Worm (Caenorhabditis elegans): Measurements from ENCODE around the gene ZC513.2.

ZC513.2 gene

DNA sequence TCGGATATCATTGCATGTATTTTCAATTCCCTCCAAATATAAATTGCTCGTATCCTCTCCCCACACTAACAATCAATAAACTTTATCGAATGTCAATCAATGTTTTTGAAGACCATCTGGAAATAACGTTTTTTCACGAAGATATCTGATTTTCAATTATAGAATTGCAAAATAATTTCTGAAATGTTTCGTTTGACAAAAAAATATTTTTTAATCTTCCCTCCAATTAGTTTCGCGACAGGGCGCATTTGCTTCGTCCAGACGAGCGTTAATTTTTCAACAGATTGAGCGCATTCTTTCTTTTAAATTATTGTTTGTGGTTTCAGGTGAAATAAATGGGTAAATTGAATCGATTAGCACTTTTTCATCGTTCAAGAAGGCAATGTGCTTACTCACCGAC lies 23.1 kb upstream of the ZC513.2 start, which contains the start of gene vars-1 (continued):
- TF ChIP-seq lim-7 (GFP tag; IDR thresholded peaks at IDR 0.05), result no peak
- TF ChIP-seq Y105C5A.15 (GFP tag; IDR thresholded peaks at IDR 0.05), result no peak
- peak; percentile 7 for TF ChIP-seq fkh-10 (GFP tag; optimal IDR thresholded peaks at IDR 0.05)
- TF ChIP-seq daf-16 (GFP tag; optimal IDR thresholded peaks at IDR 0.05), result no peak
- peak; percentile 37 for TF ChIP-seq daf-16 (tag; optimal IDR thresholded peaks at IDR 0.05)
- TF ChIP-seq F10B5.3 (tag; optimal IDR thresholded peaks at IDR 0.05), result no peak
- no peak for TF ChIP-seq zip-2 (tag; optimal IDR thresholded peaks at IDR 0.05)
- TF ChIP-seq mes-2 (tag; optimal IDR thresholded peaks at IDR 0.05; ENCODE audit: poor library complexity, severe bottlenecking), result peak; percentile 58
- TF ChIP-seq zag-1 (tag; optimal IDR thresholded peaks at IDR 0.05), result no peak
- TF ChIP-seq lir-3 (tag; optimal IDR thresholded peaks at IDR 0.05), result no peak
- TF ChIP-seq dmd-9 (GFP tag; IDR thresholded peaks at IDR 0.05), result no peak
- TF ChIP-seq ztf-11 (tag; optimal IDR thresholded peaks at IDR 0.05), result no peak
- TF ChIP-seq nhr-77 (tag; optimal IDR thresholded peaks at IDR 0.05), result no peak
- TF ChIP-seq unc-62 (GFP tag; optimal IDR thresholded peaks at IDR 0.05 in 1 of 2), result no peak
- TF ChIP-seq unc-62 (tag; optimal IDR thresholded peaks at IDR 0.05), result no peak
- no peak for TF ChIP-seq zfp-2 (tag; optimal IDR thresholded peaks at IDR 0.05)
- no peak for TF ChIP-seq ctbp-1 (GFP tag; IDR thresholded peaks at IDR 0.05)
- TF ChIP-seq lsy-2 (tag; optimal IDR thresholded peaks at IDR 0.05), result peak in 1 of 2 experiments; percentile 71
- TF ChIP-seq hif-1 (tag; optimal IDR thresholded peaks at IDR 0.05), result no peak
- no peak for TF ChIP-seq sdz-12 (GFP tag; optimal IDR thresholded peaks at IDR 0.05)
- TF ChIP-seq aly-2 (tag; optimal IDR thresholded peaks at IDR 0.05), result no peak
- TF ChIP-seq cey-2 (tag; optimal IDR thresholded peaks at IDR 0.05; ENCODE audit: borderline replicate concordance, insufficient read depth), result no peak
- peak; percentile 46 for TF ChIP-seq T20F7.1 (GFP tag; optimal IDR thresholded peaks at IDR 0.05)
- no peak for TF ChIP-seq lin-39 (tag; optimal IDR thresholded peaks at IDR 0.05)
- no peak for TF ChIP-seq lin-15B (tag; optimal IDR thresholded peaks at IDR 0.05)
- peak; percentile 93 for TF ChIP-seq dpl-1 (GFP tag; optimal IDR thresholded peaks at IDR 0.05)
- no peak for TF ChIP-seq ceh-82 (tag; optimal IDR thresholded peaks at IDR 0.05)
- TF ChIP-seq F37D6.2 (tag; optimal IDR thresholded peaks at IDR 0.05), result no peak
- TF ChIP-seq nhr-48 (tag; optimal IDR thresholded peaks at IDR 0.05), result no peak
- TF ChIP-seq dmd-6 (GFP tag; IDR thresholded peaks at IDR 0.05), result 0 out of 2 replicates have a peak, but pooled peaks have one; percentile 13
- no peak for TF ChIP-seq php-3 (GFP tag; IDR thresholded peaks at IDR 0.05)
- TF ChIP-seq nhr-11 (tag; optimal IDR thresholded peaks at IDR 0.05), result no peak
- TF ChIP-seq hlh-11 (tag; optimal IDR thresholded peaks at IDR 0.05), result no peak
- TF ChIP-seq egl-27 (tag; optimal IDR thresholded peaks at IDR 0.05), result no peak
- no peak for TF ChIP-seq pqm-1 (tag; optimal IDR thresholded peaks at IDR 0.05)
- TF ChIP-seq spr-3 (GFP tag; optimal IDR thresholded peaks at IDR 0.05), result no peak
- TF ChIP-seq nhr-10 (tag; optimal IDR thresholded peaks at IDR 0.05), result no peak
- TF ChIP-seq saeg-2 (GFP tag; IDR thresholded peaks at IDR 0.05), result no peak
- TF ChIP-seq lin-1 (GFP tag; IDR thresholded peaks at IDR 0.05), result no peak
- no peak for TF ChIP-seq nhr-42 (GFP tag; IDR thresholded peaks at IDR 0.05)
- no peak for TF ChIP-seq rbr-2 (tag; optimal IDR thresholded peaks at IDR 0.05)
- TF ChIP-seq T26A8.4 (GFP tag; IDR thresholded peaks at IDR 0.05), result no peak
- no peak for TF ChIP-seq ZK337.2 (GFP tag; IDR thresholded peaks at IDR 0.05)
- TF ChIP-seq Y5F2A.4 (GFP tag; optimal IDR thresholded peaks at IDR 0.05), result no peak
- peak; percentile 11 for TF ChIP-seq aha-1 (tag)
- peak; percentile 33 for TF ChIP-seq ama-1 (optimal IDR thresholded peaks at IDR 0.05)
- TF ChIP-seq F44E2.7 (GFP tag; IDR thresholded peaks at IDR 0.05), result no peak
- peak; percentile 7 for TF ChIP-seq F49E8.2 (tag; optimal IDR thresholded peaks at IDR 0.05; ENCODE audit: borderline replicate concordance)
- TF ChIP-seq F26F4.8 (GFP tag; conservative IDR thresholded peaks at IDR 0.05), result no peak
- no peak for TF ChIP-seq tag-97 (GFP tag; IDR thresholded peaks at IDR 0.05)
- TF ChIP-seq snpc-1.2 (GFP tag; IDR thresholded peaks at IDR 0.05), result 0 out of 2 replicates have a peak, but pooled peaks have one; percentile 31
- no peak for TF ChIP-seq unc-130 (GFP tag; optimal IDR thresholded peaks at IDR 0.05)
- no peak for TF ChIP-seq ceh-62 (tag; optimal IDR thresholded peaks at IDR 0.05)
- TF ChIP-seq mep-1 (tag; optimal IDR thresholded peaks at IDR 0.05), result peak; percentile 17

Measured in whole organism, L4 larva.